Worm (Caenorhabditis elegans): ENCODE measurements around the gene snf-10.

DNA sequence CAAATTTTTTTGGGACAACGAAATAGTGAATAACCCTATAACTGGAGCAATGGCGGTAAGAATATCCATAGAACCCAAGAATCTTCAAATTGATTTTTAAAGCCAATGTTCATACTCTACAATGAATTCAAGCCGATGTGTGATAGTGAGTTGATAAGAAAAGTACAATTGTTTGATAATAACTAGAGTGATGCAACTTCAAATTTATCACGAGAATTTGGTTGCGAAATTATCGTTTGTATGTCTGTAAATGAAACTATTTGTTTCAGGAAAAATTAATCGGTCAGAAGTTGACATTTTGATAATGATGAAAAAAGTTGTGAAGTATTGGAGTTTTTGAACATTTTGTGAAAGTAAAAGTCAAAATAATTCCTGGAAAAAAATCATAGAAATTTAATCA lies 41.3 kb downstream of the snf-10 start:
- TF ChIP-seq scrt-1 (GFP tag; IDR thresholded peaks at IDR 0.05): no peak
- TF ChIP-seq B0310.2 (tag; optimal IDR thresholded peaks at IDR 0.05): no peak
- no peak for TF ChIP-seq ceh-13 (GFP tag; optimal IDR thresholded peaks at IDR 0.05)
- no peak for TF ChIP-seq ets-7 (tag; optimal IDR thresholded peaks at IDR 0.05)
- TF ChIP-seq pes-1 (GFP tag; IDR thresholded peaks at IDR 0.05): no peak
- no peak for TF ChIP-seq ama-1 (optimal IDR thresholded peaks at IDR 0.05)
- no peak for TF ChIP-seq tra-4 (tag; optimal IDR thresholded peaks at IDR 0.05)
- no peak for TF ChIP-seq F13C5.2 (tag; optimal IDR thresholded peaks at IDR 0.05)

All from whole organism, early embryonic.